Fruit fly (Drosophila melanogaster) S2 (cell line): ENCODE data around the gene Vha100-2.

Experiments
- CG8478 ChIP-seq: fragments of >200 bp; optimal IDR thresholded peaks from 2 replicates; lab custom pipeline; 2018
- CTCF ChIP-seq, 2 experiments: fragments of >200 bp; optimal IDR thresholded peaks; 2 replicates each; lab custom pipeline; 2018

DNA sequence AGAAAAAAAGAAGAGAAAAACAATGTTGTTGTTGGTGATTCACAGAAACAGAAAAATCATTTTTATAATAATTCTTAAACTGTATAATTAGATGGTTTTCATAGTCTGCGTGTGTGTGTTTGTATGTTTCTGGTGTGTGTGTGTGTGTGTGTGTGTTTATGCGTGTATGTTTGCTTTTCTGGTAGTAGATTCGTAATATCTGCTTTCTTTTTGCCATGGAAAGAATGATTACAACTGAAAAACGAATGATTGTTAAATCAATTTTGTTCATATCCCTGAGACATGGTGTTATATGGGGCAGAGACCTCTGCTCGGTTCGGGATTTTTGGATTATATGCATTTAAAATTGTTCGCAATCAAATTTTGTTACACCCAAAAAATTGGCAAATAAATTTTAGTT is 24.4 kb upstream of the Vha100-2 start:
- no peak for TF ChIP-seq CTCF (optimal IDR thresholded peaks at IDR 0.05; lab: Kevin White, UChicago)
- TF ChIP-seq CG8478 = no peak
